Worm (Caenorhabditis elegans) whole organism, late embryonic: ENCODE measurements around the gene R03H10.4.

Experiments
- ama-1 ChIP-seq: fragments of 150-350 bp; optimal IDR thresholded peaks from 2 replicates; lab custom pipeline; 2014
- ets-4 ChIP-seq: sonication (generic microtip); optimal IDR thresholded peaks from 2 replicates; lab custom pipeline; 2016; ENCODE audit warnings: missing genetic modification characterization, missing compliant biosample characterization
- mec-3 ChIP-seq: sonication (generic microtip); optimal IDR thresholded peaks from 2 replicates; lab custom pipeline; 2016; ENCODE audit warnings: borderline replicate concordance, missing genetic modification characterization, missing compliant biosample characterization
- nhr-11 ChIP-seq: fragments of 150-350 bp; optimal IDR thresholded peaks from 2 replicates; lab custom pipeline; 2014; ENCODE audit warnings: missing biosample characterization, missing genetic modification characterization
- pros-1 ChIP-seq: fragments of 150-350 bp; optimal IDR thresholded peaks from 2 replicates; lab custom pipeline; 2014; ENCODE audit warnings: missing biosample characterization, missing genetic modification reagents, missing genetic modification characterization
- sdc-2 ChIP-seq: sonication (generic microtip); optimal IDR thresholded peaks from 2 replicates; lab custom pipeline; 2016; ENCODE audit warnings: missing genotype, missing genetic modification characterization, missing compliant biosample characterization

- TF ChIP-seq pros-1 (no peak), sdc-2 (tag; lab: Kevin White, UChicago) (no peak), nhr-11 (tag; lab: Kevin White, UChicago) (no peak), mec-3 (tag; lab: Kevin White, UChicago) (no peak), ama-1 (lab: Kevin White, UChicago) (no peak), ets-4 (tag; lab: Kevin White, UChicago) (no peak)
These were observed 471 bp downstream of the R03H10.4 start for ce11 chrII:4167833-4168232.
